Fruit fly (Drosophila melanogaster) whole organism, embryonic: ENCODE data around the gene CG32267.

Source experiments
- Antp ChIP-seq: fragments of 200-800 bp; sonication (Bioruptor generic); optimal IDR thresholded peaks from 3 replicates; lab custom pipeline; 2016; ENCODE audit warnings: missing biosample characterization, missing genetic modification characterization
- CG10431 ChIP-seq: fragments of 200-800 bp; sonication (Bioruptor generic); optimal IDR thresholded peaks from 3 replicates; lab custom pipeline; 2018; ENCODE audit warnings: missing biosample characterization, mild to moderate bottlenecking, missing genetic modification characterization
- CG12219 ChIP-seq: fragments of 200-800 bp; sonication (Bioruptor generic); optimal IDR thresholded peaks from 3 replicates; lab custom pipeline; 2018; ENCODE audit warnings: missing biosample characterization, mild to moderate bottlenecking, missing genetic modification characterization
- CG1233 ChIP-seq: fragments of 200-800 bp; sonication (Bioruptor generic); optimal IDR thresholded peaks from 4 replicates; lab custom pipeline; 2018; ENCODE audit warnings: missing biosample characterization, mild to moderate bottlenecking, missing genetic modification characterization
- CG13424 ChIP-seq: fragments of 200-800 bp; sonication (Bioruptor generic); optimal IDR thresholded peaks from 2 replicates; lab custom pipeline; 2019; ENCODE audit warnings: missing biosample characterization, mild to moderate bottlenecking, missing genetic modification characterization, moderate library complexity
- CG14667 ChIP-seq: fragments of 200-800 bp; sonication (Bioruptor generic); IDR thresholded peaks from 2 replicates; pipeline ENCODE4 v1.3.6; 2022; ENCODE audit warnings: missing biosample characterization, missing genetic modification characterization
- CG15514 ChIP-seq: fragments of 200-800 bp; sonication (Bioruptor generic); optimal IDR thresholded peaks from 3 replicates; lab custom pipeline; 2017; ENCODE audit warnings: missing biosample characterization, missing genetic modification characterization, mild to moderate bottlenecking, moderate library complexity, missing genetic modification reagents
- CG1602 ChIP-seq: fragments of 200-800 bp; sonication (Bioruptor generic); optimal IDR thresholded peaks from 3 replicates; lab custom pipeline; 2016; ENCODE audit warnings: missing biosample characterization, missing genetic modification characterization
- CG17359 ChIP-seq: fragments of 200-800 bp; sonication (Bioruptor generic); optimal IDR thresholded peaks from 3 replicates; lab custom pipeline; 2018; ENCODE audit warnings: missing biosample characterization, mild to moderate bottlenecking, missing genetic modification characterization, moderate library complexity
- CG17612 ChIP-seq: fragments of 200-800 bp; sonication (Bioruptor generic); IDR thresholded peaks from 2 replicates; pipeline ENCODE4 v1.3.6; 2022; ENCODE audit warnings: missing biosample characterization, missing genetic modification characterization
- CG2199 ChIP-seq: fragments of 200-800 bp; sonication (Bioruptor generic); IDR thresholded peaks from 3 replicates; pipeline ENCODE4 v1.3.6; 2022; ENCODE audit warnings: missing biosample characterization, missing genetic modification characterization
- CG2889 ChIP-seq: fragments of 200-800 bp; sonication (Bioruptor generic); IDR thresholded peaks from 3 replicates; pipeline ENCODE4 v1.3.6; 2022; ENCODE audit warnings: missing biosample characterization, missing genetic modification characterization
- CG3065 ChIP-seq: fragments of 200-800 bp; sonication (Bioruptor generic); optimal IDR thresholded peaks from 2 replicates; lab custom pipeline; 2016; ENCODE audit warnings: missing biosample characterization, missing genetic modification characterization
- CG3407 ChIP-seq: fragments of 200-800 bp; sonication (Bioruptor generic); optimal IDR thresholded peaks from 2 replicates; lab custom pipeline; 2018; ENCODE audit warnings: missing biosample characterization, mild to moderate bottlenecking, missing genetic modification characterization
- CG3838 ChIP-seq: fragments of 200-800 bp; sonication (Bioruptor generic); optimal IDR thresholded peaks from 3 replicates; lab custom pipeline; 2016; ENCODE audit warnings: missing biosample characterization, missing genetic modification characterization
- CG42726 ChIP-seq: fragments of 200-800 bp; sonication (Bioruptor generic); IDR thresholded peaks from 2 replicates; pipeline ENCODE4 v1.3.6; 2022; ENCODE audit warnings: missing biosample characterization, missing genetic modification characterization; ENCODE audit not compliant: partially characterized antibody
- CG4282 ChIP-seq: fragments of 200-800 bp; sonication (Bioruptor generic); optimal IDR thresholded peaks from 2 replicates; lab custom pipeline; 2016; ENCODE audit warnings: missing biosample characterization, missing genetic modification characterization
- CG5180 ChIP-seq: fragments of 200-800 bp; sonication (Bioruptor generic); optimal IDR thresholded peaks from 3 replicates; lab custom pipeline; 2017; ENCODE audit warnings: missing biosample characterization, missing genetic modification characterization, mild to moderate bottlenecking, moderate library complexity, missing genetic modification reagents
- CG6175 ChIP-seq: fragments of 200-800 bp; sonication (Bioruptor generic); IDR thresholded peaks from 3 replicates; pipeline ENCODE4 v1.3.6; 2022; ENCODE audit warnings: missing biosample characterization, missing genetic modification characterization
- CG6654 ChIP-seq: fragments of 200-800 bp; sonication (Bioruptor generic); optimal IDR thresholded peaks from 2 replicates; lab custom pipeline; 2017; ENCODE audit warnings: missing biosample characterization, mild to moderate bottlenecking, missing genetic modification characterization
- CHES-1-like ChIP-seq: fragments of 200-800 bp; sonication (Bioruptor generic); optimal IDR thresholded peaks from 2 replicates; lab custom pipeline; 2016; ENCODE audit warnings: missing biosample characterization, missing genetic modification characterization
- Dek ChIP-seq: fragments of 200-800 bp; sonication (Bioruptor generic); optimal IDR thresholded peaks from 3 replicates; lab custom pipeline; 2019; ENCODE audit warnings: missing biosample characterization, mild to moderate bottlenecking, missing genetic modification characterization, moderate library complexity
- Gug ChIP-seq: fragments of 200-800 bp; sonication (Bioruptor generic); IDR thresholded peaks from 4 replicates; pipeline ENCODE4 v1.3.6; 2022; ENCODE audit warnings: missing biosample characterization, missing genetic modification characterization
- Hr78 ChIP-seq, 2 experiments: fragments of 200-800 bp in 1 of 2; fragments of >200 bp in 1 of 2; sonication (Bioruptor generic) in 1 of 2; optimal IDR thresholded peaks; 2 replicates each; lab custom pipeline; 2017 to 2019; ENCODE audit warnings: missing biosample characterization in 2 of 2, missing genetic modification characterization in 2 of 2, mild to moderate bottlenecking in 1 of 2, moderate library complexity in 1 of 2
- Max ChIP-seq: fragments of 200-800 bp; sonication (Bioruptor generic); optimal IDR thresholded peaks from 2 replicates; lab custom pipeline; 2016; ENCODE audit warnings: missing biosample characterization, mild to moderate bottlenecking, missing genetic modification characterization
- NFAT ChIP-seq: fragments of 200-800 bp; sonication (Bioruptor generic); IDR thresholded peaks from 2 replicates; pipeline ENCODE4 v1.3.6; 2022; ENCODE audit warnings: missing biosample characterization, missing genetic modification characterization
- TFAM ChIP-seq: fragments of 200-800 bp; sonication (Bioruptor generic); optimal IDR thresholded peaks from 2 replicates; lab custom pipeline; 2017; ENCODE audit warnings: missing biosample characterization, missing genetic modification characterization, inconsistent platforms
- Xrp1 ChIP-seq: fragments of 200-800 bp; sonication (Bioruptor generic); IDR thresholded peaks from 2 replicates; pipeline ENCODE4 v1.3.6; 2022; ENCODE audit warnings: missing biosample characterization, missing genetic modification characterization
- ac ChIP-seq: fragments of 200-800 bp; sonication (Bioruptor generic); optimal IDR thresholded peaks from 3 replicates; lab custom pipeline; 2017; ENCODE audit warnings: missing biosample characterization, mild to moderate bottlenecking, missing genetic modification characterization
- ato ChIP-seq: fragments of 200-800 bp; sonication (Bioruptor generic); IDR thresholded peaks from 2 replicates; pipeline ENCODE4 v1.3.6; 2022; ENCODE audit warnings: missing biosample characterization, missing genetic modification characterization; ENCODE audit not compliant: partially characterized antibody
- eve ChIP-seq, 2 experiments: fragments of >200 bp; optimal IDR thresholded peaks; 2 replicates each; lab custom pipeline; 2017; ENCODE audit warnings: missing biosample characterization in 2 of 2, missing genetic modification characterization in 2 of 2
- eyg ChIP-seq: fragments of 200-800 bp; sonication (Bioruptor generic); optimal IDR thresholded peaks from 3 replicates; lab custom pipeline; 2016; ENCODE audit warnings: missing biosample characterization, missing genetic modification characterization
- fd96Cb ChIP-seq: fragments of 200-800 bp; sonication (Bioruptor generic); optimal IDR thresholded peaks from 2 replicates; lab custom pipeline; 2018; ENCODE audit warnings: missing biosample characterization, mild to moderate bottlenecking, missing genetic modification characterization, moderate library complexity
- gcm ChIP-seq: fragments of 200-800 bp; sonication (Bioruptor generic); optimal IDR thresholded peaks from 2 replicates; lab custom pipeline; 2019; ENCODE audit warnings: missing biosample characterization, mild to moderate bottlenecking, missing genetic modification characterization, moderate library complexity
- gcm2 ChIP-seq: fragments of 200-800 bp; sonication (Bioruptor generic); optimal IDR thresholded peaks from 2 replicates; lab custom pipeline; 2016; ENCODE audit warnings: missing biosample characterization, missing genetic modification characterization
- her ChIP-seq: fragments of 200-800 bp; sonication (Bioruptor generic); optimal IDR thresholded peaks from 2 replicates; lab custom pipeline; 2016; ENCODE audit warnings: missing biosample characterization, missing genetic modification characterization
- kni ChIP-seq: fragments of 200-800 bp; sonication (Bioruptor generic); optimal IDR thresholded peaks from 3 replicates; lab custom pipeline; 2017; ENCODE audit warnings: mild to moderate bottlenecking, missing biosample characterization, missing genetic modification reagents, missing genetic modification characterization
- lilli ChIP-seq: fragments of 200-800 bp; sonication (Bioruptor generic); optimal IDR thresholded peaks from 3 replicates; lab custom pipeline; 2016; ENCODE audit warnings: missing biosample characterization, missing genetic modification characterization
- oc ChIP-seq: fragments of 200-800 bp; sonication (Bioruptor generic); optimal IDR thresholded peaks from 2 replicates; lab custom pipeline; 2018; ENCODE audit warnings: missing biosample characterization, mild to moderate bottlenecking, missing genetic modification characterization, moderate library complexity
- org-1 ChIP-seq: fragments of 200-800 bp; sonication (Bioruptor generic); optimal IDR thresholded peaks from 2 replicates; lab custom pipeline; 2017; ENCODE audit warnings: missing biosample characterization, missing genetic modification characterization
- phol ChIP-seq: fragments of 200-800 bp; sonication (Bioruptor generic); optimal IDR thresholded peaks from 3 replicates; lab custom pipeline; 2018; ENCODE audit warnings: missing biosample characterization, mild to moderate bottlenecking, missing genetic modification characterization, moderate library complexity
- prd ChIP-seq, 3 experiments: fragments of >200 bp in 2 of 3; fragments of 200-800 bp in 1 of 3; sonication (Bioruptor generic) in 1 of 3; optimal IDR thresholded peaks in 2 of 3; IDR thresholded peaks in 1 of 3; 2 replicates in 2 of 3; 3 replicates in 1 of 3; pipeline versions ENCODE4 v1.3.6 to Lab custom; 2017 to 2022; ENCODE audit warnings: missing biosample characterization in 1 of 3, missing genetic modification characterization in 1 of 3
- salm ChIP-seq: fragments of 200-800 bp; sonication (Bioruptor generic); optimal IDR thresholded peaks from 2 replicates; lab custom pipeline; 2018; ENCODE audit warnings: missing biosample characterization, mild to moderate bottlenecking, missing genetic modification characterization
- sisA ChIP-seq: fragments of 200-800 bp; sonication (Bioruptor generic); IDR thresholded peaks from 2 replicates; pipeline ENCODE4 v1.3.6; 2022; ENCODE audit warnings: missing biosample characterization, missing genetic modification characterization
- slp2 ChIP-seq: fragments of 200-800 bp; sonication (Bioruptor generic); optimal IDR thresholded peaks from 2 replicates; lab custom pipeline; 2016; ENCODE audit warnings: missing biosample characterization, missing genetic modification characterization
- trh ChIP-seq: fragments of 200-800 bp; sonication (Bioruptor generic); optimal IDR thresholded peaks from 2 replicates; lab custom pipeline; 2016; ENCODE audit warnings: missing biosample characterization, missing genetic modification characterization
- tup ChIP-seq: fragments of 200-800 bp; sonication (Bioruptor generic); optimal IDR thresholded peaks from 2 replicates; lab custom pipeline; 2016; ENCODE audit warnings: missing biosample characterization, mild to moderate bottlenecking, missing genetic modification characterization, moderate library complexity
- usp ChIP-seq: fragments of >200 bp; optimal IDR thresholded peaks from 2 replicates; lab custom pipeline; 2017; ENCODE audit warnings: missing biosample characterization, missing genetic modification characterization
- zfh2 ChIP-seq: fragments of 200-800 bp; sonication (Bioruptor generic); optimal IDR thresholded peaks from 2 replicates; lab custom pipeline; 2016; ENCODE audit warnings: missing biosample characterization, missing genetic modification characterization

CG32267 gene

DNA sequence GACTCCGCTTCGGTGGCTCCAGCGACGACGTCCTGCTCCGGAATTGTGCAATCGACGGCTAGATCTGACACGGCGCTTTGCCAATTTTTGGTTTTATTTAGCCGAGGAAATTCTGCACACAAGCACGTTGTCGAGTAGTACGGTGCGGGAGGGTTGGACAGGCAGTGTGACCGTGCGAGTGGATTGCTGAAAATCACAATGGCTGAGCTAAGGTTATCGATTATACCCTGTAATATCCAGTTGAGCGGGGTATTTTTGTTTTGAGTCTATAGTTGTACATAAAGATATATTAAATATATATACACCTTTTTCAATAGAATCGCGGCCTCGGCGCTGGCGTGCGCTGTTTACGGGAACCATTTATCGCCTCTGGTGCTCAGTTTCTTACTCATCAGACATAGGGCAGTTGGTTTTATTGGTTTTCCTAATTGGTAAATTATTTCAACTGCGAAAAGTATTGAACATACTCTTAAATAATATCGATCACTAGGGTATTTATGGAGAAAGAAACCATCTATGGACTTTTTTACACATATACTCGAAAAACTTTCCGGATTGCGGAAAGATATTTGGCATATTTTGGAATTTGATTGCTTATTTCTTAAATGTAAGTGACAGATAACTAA, 11.4 kb downstream of the CG32267 start, which contains the start of gene eIF5B (continued):
- TF ChIP-seq trh (GFP tag; lab: Kevin White, UChicago) (peak; percentile 17), CG14667 (GFP tag; lab: Robert Waterston, UW) (peak; percentile 73), her (no peak), lilli (peak; percentile 69), prd (optimal IDR thresholded peaks at IDR 0.05; lab: Kevin White, UChicago) (no peak), prd (GFP tag; IDR thresholded peaks at IDR 0.05; lab: Robert Waterston, UW) (peak; percentile 91), gcm2 (GFP tag; lab: Kevin White, UChicago) (peak; percentile 47), CG1602 (GFP tag; lab: Kevin White, UChicago) (peak; percentile 88), Gug (GFP tag; lab: Robert Waterston, UW) (peak; percentile 83), CG12219 (GFP tag; lab: Kevin White, UChicago) (peak; percentile 74), phol (tag; lab: Kevin White, UChicago) (peak; percentile 81), CG2199 (GFP tag; lab: Robert Waterston, UW) (no peak), usp (GFP tag; lab: Kevin White, UChicago) (no peak), eve (GFP tag; optimal IDR thresholded peaks at IDR 0.05; lab: Kevin White, UChicago) (no peak), org-1 (GFP tag; lab: Kevin White, UChicago) (peak; percentile 45), CG13424 (tag; lab: Kevin White, UChicago) (peak; percentile 84), slp2 (GFP tag; lab: Kevin White, UChicago) (peak; percentile 43), CG6175 (GFP tag; lab: Robert Waterston, UW) (peak; percentile 74; the same call in 2 of the 3 replicates), oc (tag; lab: Kevin White, UChicago) (no peak), CG1233 (peak; percentile 79), ato (no peak), CHES-1-like (GFP tag; lab: Kevin White, UChicago) (peak; percentile 22), kni (GFP tag; lab: Kevin White, UChicago) (no peak), ac (GFP tag; lab: Kevin White, UChicago) (no peak), CG17612 (GFP tag; lab: Robert Waterston, UW) (no peak), gcm (GFP tag; lab: Kevin White, UChicago) (peak; percentile 60), CG3065 (GFP tag; lab: Kevin White, UChicago) (peak; percentile 23), sisA (GFP tag; lab: Robert Waterston, UW) (peak; percentile 85), CG3838 (GFP tag; lab: Kevin White, UChicago) (peak; percentile 16), CG3407 (GFP tag; lab: Kevin White, UChicago) (peak; percentile 38), TFAM (GFP tag; lab: Kevin White, UChicago) (no peak), Hr78 (GFP tag; optimal IDR thresholded peaks at IDR 0.05; lab: Kevin White, UChicago) (no peak), CG5180 (GFP tag; lab: Kevin White, UChicago) (no peak), CG10431 (GFP tag; lab: Kevin White, UChicago) (no peak), CG15514 (GFP tag; lab: Kevin White, UChicago) (peak; percentile 57), fd96Cb (peak; percentile 67), Dek (tag; lab: Kevin White, UChicago) (peak; percentile 66), salm (peak; percentile 38), CG2889 (peak; percentile 89), Max (GFP tag; lab: Kevin White, UChicago) (peak; percentile 49), Xrp1 (GFP tag; lab: Robert Waterston, UW) (peak; percentile 87), eyg (GFP tag; lab: Kevin White, UChicago) (no peak), Antp (GFP tag; lab: Kevin White, UChicago) (peak; percentile 59), CG17359 (tag; lab: Kevin White, UChicago) (peak; percentile 68), tup (GFP tag; lab: Kevin White, UChicago) (no peak), CG6654 (GFP tag; lab: Kevin White, UChicago) (peak; percentile 44), zfh2 (GFP tag; lab: Kevin White, UChicago) (peak; percentile 56), NFAT (GFP tag; lab: Robert Waterston, UW) (peak; percentile 87), CG4282 (no peak), CG42726 (no peak)
